Worm (Caenorhabditis elegans) whole organism, young adult: ENCODE results near the gene nlp-66.
A peak's percentile ranks its signal among the peaks of the same experiment; 100 is the strongest.

Experiments
- B0019.2 ChIP-seq: fragments of 200-800 bp; sonication (Bioruptor generic); conservative IDR thresholded peaks from 2 replicates; pipeline ENCODE4 v1.3.6; 2022; ENCODE audit warnings: missing genetic modification reagents, missing genetic modification characterization, missing compliant biosample characterization
- D2030.7 ChIP-seq: fragments of 200-800 bp; sonication (Bioruptor generic); IDR thresholded peaks from 2 replicates; pipeline ENCODE4 v1.3.6; 2022; ENCODE audit warnings: missing genetic modification reagents, missing genetic modification characterization, missing compliant biosample characterization
- F22D6.2 ChIP-seq: sonication (generic microtip); optimal IDR thresholded peaks from 2 replicates; lab custom pipeline; 2016; ENCODE audit warnings: mild to moderate bottlenecking, missing genetic modification characterization, missing compliant biosample characterization
- F37B4.10 ChIP-seq: fragments of 200-800 bp; sonication (Bioruptor generic); IDR thresholded peaks from 2 replicates; pipeline ENCODE4 v1.3.6; 2022; ENCODE audit warnings: missing genetic modification characterization, missing compliant biosample characterization
- F52B5.7 ChIP-seq: sonication (generic microtip); optimal IDR thresholded peaks from 2 replicates; lab custom pipeline; 2016; ENCODE audit warnings: mild to moderate bottlenecking, missing genetic modification characterization, missing compliant biosample characterization
- F55B11.4 ChIP-seq: sonication (generic microtip); optimal IDR thresholded peaks from 2 replicates; lab custom pipeline; 2016; ENCODE audit warnings: missing compliant biosample characterization, missing genetic modification characterization, borderline replicate concordance; ENCODE audit not compliant: insufficient read depth
- T26A5.8 ChIP-seq: sonication (generic microtip); optimal IDR thresholded peaks from 2 replicates; lab custom pipeline; 2016; ENCODE audit warnings: missing genetic modification characterization, missing compliant biosample characterization
- Y53G8AR.9 ChIP-seq: fragments of 200-800 bp; sonication (Bioruptor generic); conservative IDR thresholded peaks from 2 replicates; pipeline ENCODE4 v1.3.6; 2022; ENCODE audit warnings: missing genetic modification reagents, missing genetic modification characterization, missing compliant biosample characterization
- akir-1 ChIP-seq: fragments of 200-800 bp; sonication (Bioruptor generic); optimal IDR thresholded peaks from 2 replicates; lab custom pipeline; 2018; ENCODE audit warnings: mild to moderate bottlenecking, missing genetic modification characterization, moderate library complexity, missing compliant biosample characterization
- aptf-2 ChIP-seq: fragments of 200-800 bp; sonication (Bioruptor generic); conservative IDR thresholded peaks from 2 replicates; pipeline ENCODE4 v1.3.6; 2022; ENCODE audit warnings: missing genetic modification reagents, missing genetic modification characterization, missing compliant biosample characterization
- aptf-3 ChIP-seq: fragments of 200-800 bp; sonication (Bioruptor generic); IDR thresholded peaks from 2 replicates; pipeline ENCODE4 v1.3.6; 2022; ENCODE audit warnings: missing genetic modification characterization, missing compliant biosample characterization
- atf-7 ChIP-seq: sonication (generic microtip); optimal IDR thresholded peaks from 2 replicates; lab custom pipeline; 2017; ENCODE audit warnings: mild to moderate bottlenecking, missing genetic modification characterization, missing compliant biosample characterization
- bed-1 ChIP-seq: fragments of 200-800 bp; sonication (Bioruptor generic); IDR thresholded peaks from 2 replicates; pipeline ENCODE4 v1.3.6; 2022; ENCODE audit warnings: missing genetic modification reagents, missing genetic modification characterization, missing compliant biosample characterization
- bed-2 ChIP-seq: fragments of 200-800 bp; sonication (Bioruptor generic); IDR thresholded peaks from 2 replicates; pipeline ENCODE4 v1.3.6; 2022; ENCODE audit warnings: missing genetic modification reagents, missing genetic modification characterization, missing compliant biosample characterization
- cebp-1 ChIP-seq, 2 experiments: fragments of 200-800 bp in 1 of 2; sonication (Bioruptor generic) in 1 of 2; sonication (generic microtip) in 1 of 2; IDR thresholded peaks in 1 of 2; optimal IDR thresholded peaks in 1 of 2; 2 replicates each; pipeline versions ENCODE4 v1.3.6 to Lab custom; 2017 to 2022; ENCODE audit warnings: missing compliant biosample characterization in 2 of 2, missing genetic modification characterization in 2 of 2, mild to moderate bottlenecking in 1 of 2, missing genetic modification reagents in 1 of 2, moderate library complexity in 1 of 2
- cebp-2 ChIP-seq: fragments of 200-800 bp; sonication (Bioruptor generic); IDR thresholded peaks from 2 replicates; pipeline ENCODE4 v1.3.6; 2022; ENCODE audit warnings: missing genetic modification characterization, missing compliant biosample characterization
- ceh-100 ChIP-seq: fragments of 200-800 bp; sonication (Bioruptor generic); IDR thresholded peaks from 2 replicates; pipeline ENCODE4 v1.3.6; 2022; ENCODE audit warnings: missing genetic modification reagents, missing genetic modification characterization, missing compliant biosample characterization
- ceh-58 ChIP-seq: fragments of 200-800 bp; sonication (Bioruptor generic); IDR thresholded peaks from 2 replicates; pipeline ENCODE4 v1.3.6; 2022; ENCODE audit warnings: missing genetic modification characterization, missing compliant biosample characterization
- ceh-79 ChIP-seq: sonication (generic microtip); optimal IDR thresholded peaks from 2 replicates; lab custom pipeline; 2017; ENCODE audit warnings: mild to moderate bottlenecking, missing genetic modification characterization, missing compliant biosample characterization
- ceh-91 ChIP-seq: fragments of 200-800 bp; sonication (Bioruptor generic); IDR thresholded peaks from 2 replicates; pipeline ENCODE4 v1.3.6; 2022; ENCODE audit warnings: missing genetic modification reagents, missing genetic modification characterization, missing compliant biosample characterization
- dox-1 ChIP-seq: fragments of 200-800 bp; sonication (Bioruptor generic); IDR thresholded peaks from 2 replicates; pipeline ENCODE4 v1.3.6; 2022; ENCODE audit warnings: missing genetic modification reagents, missing genetic modification characterization, missing compliant biosample characterization
- egl-44 ChIP-seq: fragments of 200-800 bp; sonication (Bioruptor generic); IDR thresholded peaks from 2 replicates; pipeline ENCODE4 v1.3.6; 2022; ENCODE audit warnings: missing genetic modification reagents, missing genetic modification characterization, missing compliant biosample characterization
- ets-4 ChIP-seq: fragments of 200-800 bp; sonication (Bioruptor generic); optimal IDR thresholded peaks from 2 replicates; lab custom pipeline; 2018; ENCODE audit warnings: mild to moderate bottlenecking, missing genetic modification characterization, missing compliant biosample characterization
- hrde-1 ChIP-seq: sonication (generic microtip); optimal IDR thresholded peaks from 2 replicates; lab custom pipeline; 2016; ENCODE audit warnings: missing genetic modification characterization, mild to moderate bottlenecking, missing compliant biosample characterization, moderate library complexity, missing genotype, missing genetic modification reagents, borderline replicate concordance
- let-607 ChIP-seq, 2 experiments: fragments of 200-800 bp in 1 of 2; sonication (Bioruptor generic) in 1 of 2; sonication (generic microtip) in 1 of 2; optimal IDR thresholded peaks; 2 replicates each; lab custom pipeline; 2016 to 2018; ENCODE audit warnings: mild to moderate bottlenecking in 2 of 2, missing compliant biosample characterization in 2 of 2, missing genetic modification characterization in 2 of 2, moderate library complexity in 2 of 2, missing genotype in 1 of 2
- lin-26 ChIP-seq: fragments of 200-800 bp; sonication (Bioruptor generic); IDR thresholded peaks from 2 replicates; pipeline ENCODE4 v1.3.6; 2022; ENCODE audit warnings: missing genetic modification reagents, missing genetic modification characterization, missing compliant biosample characterization
- lin-54 ChIP-seq: fragments of 200-800 bp; sonication (Bioruptor generic); optimal IDR thresholded peaks from 2 replicates; lab custom pipeline; 2018; ENCODE audit warnings: mild to moderate bottlenecking, missing genetic modification characterization, missing compliant biosample characterization
- madf-10 ChIP-seq: sonication (generic microtip); optimal IDR thresholded peaks from 2 replicates; lab custom pipeline; 2016; ENCODE audit warnings: mild to moderate bottlenecking, missing genetic modification characterization, missing compliant biosample characterization
- madf-8 ChIP-seq: fragments of 200-800 bp; sonication (Bioruptor generic); conservative IDR thresholded peaks from 2 replicates; pipeline ENCODE4 v1.3.6; 2022; ENCODE audit warnings: missing genetic modification reagents, missing genetic modification characterization, missing compliant biosample characterization
- mel-28 ChIP-seq: sonication (generic microtip); optimal IDR thresholded peaks from 2 replicates; lab custom pipeline; 2016; ENCODE audit warnings: borderline replicate concordance, mild to moderate bottlenecking, missing genetic modification characterization, missing compliant biosample characterization
- mes-4 ChIP-seq: sonication (generic microtip); optimal IDR thresholded peaks from 2 replicates; lab custom pipeline; 2016; ENCODE audit warnings: missing genotype, missing genetic modification characterization, missing compliant biosample characterization
- mxl-1 ChIP-seq: sonication (generic microtip); optimal IDR thresholded peaks from 2 replicates; lab custom pipeline; 2016; ENCODE audit warnings: missing genetic modification characterization, missing compliant biosample characterization
- nhr-27 ChIP-seq: fragments of 200-800 bp; sonication (Bioruptor generic); optimal IDR thresholded peaks from 2 replicates; lab custom pipeline; 2018; ENCODE audit warnings: mild to moderate bottlenecking, missing genetic modification characterization, moderate library complexity, missing compliant biosample characterization
- nhr-80 ChIP-seq: sonication (generic microtip); optimal IDR thresholded peaks from 2 replicates; lab custom pipeline; 2016; ENCODE audit warnings: missing genetic modification characterization, missing compliant biosample characterization
- sea-2 ChIP-seq: fragments of 200-800 bp; sonication (Bioruptor generic); IDR thresholded peaks from 2 replicates; pipeline ENCODE4 v1.3.6; 2022; ENCODE audit warnings: missing genetic modification characterization, missing compliant biosample characterization
- snpc-1.1 ChIP-seq: sonication (generic microtip); optimal IDR thresholded peaks from 2 replicates; lab custom pipeline; 2017; ENCODE audit warnings: missing genetic modification characterization, mild to moderate bottlenecking, missing compliant biosample characterization, antibody characterized with exemption, moderate library complexity, missing genotype, missing genetic modification reagents; ENCODE audit not compliant: insufficient read depth
- snpc-4 ChIP-seq, 5 experiments: fragments of 150-350 bp in 1 of 5; sonication (generic microtip) in 4 of 5; optimal IDR thresholded peaks; 2 replicates each; lab custom pipeline; 2014 to 2018; ENCODE audit warnings: missing genetic modification characterization in 5 of 5, missing biosample characterization in 3 of 5, antibody characterized with exemption in 2 of 5, mild to moderate bottlenecking in 2 of 5, missing compliant biosample characterization in 2 of 5, missing genotype in 2 of 5, moderate library complexity in 2 of 5, missing genetic modification reagents in 1 of 5
- tbx-9 ChIP-seq: sonication (generic microtip); optimal IDR thresholded peaks from 2 replicates; lab custom pipeline; 2016; ENCODE audit warnings: borderline replicate concordance, missing genetic modification characterization, inconsistent platforms, missing compliant biosample characterization
- unc-62 ChIP-seq: fragments of 150-350 bp; optimal IDR thresholded peaks from 2 replicates; lab custom pipeline; 2014; ENCODE audit warnings: missing biosample characterization, missing genetic modification reagents, missing genetic modification characterization
- zfh-2 ChIP-seq: fragments of 200-800 bp; sonication (Bioruptor generic); conservative IDR thresholded peaks from 2 replicates; pipeline ENCODE4 v1.3.6; 2022; ENCODE audit warnings: missing genetic modification reagents, missing genetic modification characterization, missing compliant biosample characterization
- ztf-25 ChIP-seq: fragments of 200-800 bp; sonication (Bioruptor generic); IDR thresholded peaks from 2 replicates; pipeline ENCODE4 v1.3.6; 2022; ENCODE audit warnings: missing genetic modification reagents, missing genetic modification characterization, missing compliant biosample characterization
- ztf-28 ChIP-seq: fragments of 200-800 bp; sonication (Bioruptor generic); IDR thresholded peaks from 2 replicates; pipeline ENCODE4 v1.3.6; 2022; ENCODE audit warnings: missing genetic modification reagents, missing genetic modification characterization, missing compliant biosample characterization

The nlp-66 gene

ce11 chrX:11103173-11103572 is 13.4 kb downstream of the nlp-66 start:
- TF ChIP-seq bed-1: 0 out of 2 replicates have a peak, but pooled peaks have one; percentile 68
- no peak for TF ChIP-seq mes-4
- peak; percentile 56 for TF ChIP-seq nhr-80
- TF ChIP-seq F37B4.10 (GFP tag; lab: Robert Waterston, UW): no peak
- no peak for TF ChIP-seq F22D6.2
- TF ChIP-seq T26A5.8 (tag; lab: Kevin White, UChicago): no peak
- no peak for TF ChIP-seq zfh-2 (GFP tag; lab: Robert Waterston, UW)
- TF ChIP-seq ets-4 (GFP tag; lab: Kevin White, UChicago): peak; percentile 11
- TF ChIP-seq ztf-25 (GFP tag; lab: Robert Waterston, UW): no peak

DNA sequence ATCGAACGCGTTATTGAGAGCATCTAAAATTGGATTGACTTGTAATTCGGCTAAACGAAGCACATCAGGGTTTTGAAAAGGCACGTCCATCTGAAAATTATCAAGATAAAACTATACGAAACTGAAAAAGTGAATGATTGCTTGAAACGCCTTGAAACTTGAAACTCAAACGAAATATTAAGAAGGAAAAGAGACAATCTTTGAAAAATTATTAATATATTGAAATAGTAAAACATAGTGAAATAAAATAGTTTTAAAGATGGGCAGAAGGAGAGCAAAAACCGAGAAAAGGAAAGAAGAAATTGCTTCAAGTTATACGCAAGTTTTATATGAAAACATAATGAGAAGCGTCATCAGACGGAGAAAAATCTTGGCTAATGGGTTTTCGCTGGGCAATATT is 18.5 kb downstream of the nlp-66 start, which contains the start of gene W02H3.3:
Gene W02H3.3 (minus strand): TSS at position 101 of the 400 bp plus-strand sequence.
- TF ChIP-seq mel-28 (tag; lab: Kevin White, UChicago) (no peak), tbx-9 (tag; lab: Kevin White, UChicago) (no peak), ceh-100 (no peak), madf-8 (GFP tag; lab: Robert Waterston, UW) (no peak), snpc-4 (GFP tag; optimal IDR thresholded peaks at IDR 0.05; lab: Kevin White, UChicago) (no peak), snpc-4 (tag; optimal IDR thresholded peaks at IDR 0.05; lab: Kevin White, UChicago) (no peak), F37B4.10 (GFP tag; lab: Robert Waterston, UW) (no peak), ceh-58 (no peak), snpc-1.1 (tag; lab: Kevin White, UChicago) (no peak), B0019.2 (GFP tag; lab: Robert Waterston, UW) (no peak), mxl-1 (tag; lab: Kevin White, UChicago) (no peak), let-607 (tag; optimal IDR thresholded peaks at IDR 0.05; lab: Kevin White, UChicago) (no peak)

- TF ChIP-seq unc-62 (no peak), aptf-3 (GFP tag; lab: Robert Waterston, UW) (no peak), sea-2 (no peak), lin-26 (GFP tag; lab: Robert Waterston, UW) (no peak), aptf-2 (no peak), dox-1 (no peak), ceh-79 (no peak)
These were observed 19.3 kb downstream of the nlp-66 start for ce11 chrX:11097343-11097742.

DNA sequence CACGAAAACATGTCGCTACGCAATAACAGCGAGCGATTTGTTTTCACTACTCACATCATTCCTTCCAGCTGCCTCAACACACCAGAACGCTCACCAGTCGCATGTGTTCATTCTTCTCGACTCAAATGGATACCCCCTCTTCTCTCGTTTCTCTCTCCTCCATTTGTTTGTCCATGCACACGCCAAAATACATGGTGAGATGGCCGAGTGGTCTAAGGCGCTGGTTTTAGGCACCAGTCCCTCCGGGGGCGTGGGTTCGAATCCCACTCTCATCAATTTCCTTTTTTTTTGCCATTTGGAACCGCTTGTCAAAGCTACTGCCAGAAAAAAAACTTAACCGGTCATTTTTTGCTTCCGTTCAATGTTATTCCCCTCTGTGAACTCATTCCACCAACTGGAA is 21.1 kb downstream of the nlp-66 start:
- peak; percentile 78 for TF ChIP-seq mxl-1 (tag; lab: Kevin White, UChicago)
- TF ChIP-seq bed-2 (GFP tag; lab: Robert Waterston, UW): 0 out of 2 replicates have a peak, but pooled peaks have one; percentile 58
- TF ChIP-seq F52B5.7 (tag; lab: Kevin White, UChicago): peak; percentile 81
- TF ChIP-seq madf-10 (tag; lab: Kevin White, UChicago): peak; percentile 86
- TF ChIP-seq ceh-100: peak; percentile 73
- peak; percentile 25; the same call in 1 of the 2 replicates for TF ChIP-seq ceh-91 (GFP tag; lab: Robert Waterston, UW)
- peak; percentile 51; the same call in 1 of the 2 replicates for TF ChIP-seq cebp-1 (GFP tag; IDR thresholded peaks at IDR 0.05; lab: Robert Waterston, UW)
- TF ChIP-seq cebp-1 (tag; optimal IDR thresholded peaks at IDR 0.05; lab: Kevin White, UChicago): peak; percentile 83
- TF ChIP-seq egl-44 (GFP tag; lab: Robert Waterston, UW): 0 out of 2 replicates have a peak, but pooled peaks have one; percentile 55
- TF ChIP-seq ztf-28: 0 out of 2 replicates have a peak, but pooled peaks have one; percentile 17
- TF ChIP-seq hrde-1 (tag; lab: Kevin White, UChicago): peak; percentile 69
- 0 out of 2 replicates have a peak, but pooled peaks have one; percentile 48 for TF ChIP-seq aptf-2
- TF ChIP-seq lin-54: peak; percentile 72
- no peak; the same call in 1 of the 2 replicates for TF ChIP-seq aptf-3 (GFP tag; lab: Robert Waterston, UW)
- no peak for TF ChIP-seq akir-1 (GFP tag; lab: Kevin White, UChicago)
- TF ChIP-seq unc-62: no peak
- no peak for TF ChIP-seq zfh-2 (GFP tag; lab: Robert Waterston, UW)
- peak; percentile 84 for TF ChIP-seq atf-7 (tag; lab: Kevin White, UChicago)
- TF ChIP-seq cebp-2 (GFP tag; lab: Robert Waterston, UW): no peak
- peak; percentile 61 for TF ChIP-seq nhr-27 (tag; lab: Kevin White, UChicago)
- TF ChIP-seq F37B4.10 (GFP tag; lab: Robert Waterston, UW): no peak
- TF ChIP-seq Y53G8AR.9: peak; percentile 75; the same call in 1 of the 2 replicates
- TF ChIP-seq D2030.7: peak; percentile 77
- no peak for TF ChIP-seq F55B11.4 (tag; lab: Kevin White, UChicago)
